Fruit fly (Drosophila melanogaster): ENCODE data around the gene Octbeta1R.

DNA sequence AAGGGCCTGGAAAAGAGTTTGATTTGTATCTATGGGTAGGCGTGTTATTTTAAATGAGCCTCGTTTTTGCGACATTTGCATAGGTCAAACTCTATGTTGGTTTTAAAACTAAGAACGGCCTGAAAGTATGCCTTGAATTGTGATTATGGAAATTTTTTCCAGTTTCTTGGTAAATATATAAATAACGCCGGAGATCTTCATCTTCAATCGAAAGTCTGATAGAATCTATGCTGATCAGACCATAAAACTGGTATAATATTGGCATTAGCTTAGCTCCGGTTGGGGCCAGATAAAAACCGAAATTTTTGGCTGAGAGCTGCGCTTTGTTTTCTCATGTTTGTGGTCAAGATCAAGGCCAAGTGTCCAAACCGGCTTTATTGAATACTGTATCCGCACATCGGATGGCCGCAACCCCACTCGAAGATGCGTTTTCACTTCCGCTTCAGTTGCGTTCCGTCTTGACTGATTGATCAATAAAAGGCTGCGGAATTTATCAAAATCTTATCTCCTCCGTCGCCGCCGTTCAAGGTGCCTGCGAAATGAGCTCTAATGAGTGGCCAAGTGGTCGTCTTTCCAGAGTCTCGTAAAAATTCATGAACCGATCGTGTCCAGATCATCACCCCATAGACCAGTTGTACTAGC is 60.2 kb downstream of the Octbeta1R start:
- TF ChIP-seq kay (GFP tag; optimal IDR thresholded peaks at IDR 0.05) (no peak), NC2β (GFP tag; optimal IDR thresholded peaks at IDR 0.05) (no peak), gfzf (GFP tag; optimal IDR thresholded peaks at IDR 0.05) (no peak), CG12219 (GFP tag; optimal IDR thresholded peaks at IDR 0.05) (no peak), CG3407 (GFP tag; optimal IDR thresholded peaks at IDR 0.05) (no peak), repo (GFP tag; optimal IDR thresholded peaks at IDR 0.05) (no peak)
